Fruit fly (Drosophila melanogaster): Measurements from ENCODE around the gene CG12316.
A peak's percentile ranks its signal among the peaks of the same experiment; 100 is the strongest.

The CG12316 gene

dm6 chr3L:15097878-15098520 lies 38.7 kb downstream of the CG12316 start, which contains the start of gene Ctps (continued):
- peak; percentile 35 for TF ChIP-seq CG34376 (GFP tag; optimal IDR thresholded peaks at IDR 0.05)
- TF ChIP-seq CG16815 (GFP tag; optimal IDR thresholded peaks at IDR 0.05): no peak
- TF ChIP-seq danr (GFP tag; IDR thresholded peaks at IDR 0.05): no peak
- TF ChIP-seq da (GFP tag; optimal IDR thresholded peaks at IDR 0.05): no peak
- peak; percentile 35 for TF ChIP-seq gro (GFP tag; optimal IDR thresholded peaks at IDR 0.05)
- TF ChIP-seq row (GFP tag; IDR thresholded peaks at IDR 0.05): peak; percentile 38; the same call in 1 of the 3 replicates
- no peak for TF ChIP-seq sim (GFP tag; IDR thresholded peaks at IDR 0.05)
- no peak for TF ChIP-seq CG30431 (GFP tag; optimal IDR thresholded peaks at IDR 0.05)
- TF ChIP-seq CG33213 (GFP tag; optimal IDR thresholded peaks at IDR 0.05): peak; percentile 34
- peak; percentile 16 for TF ChIP-seq Chrac-16 (GFP tag; optimal IDR thresholded peaks at IDR 0.05)
- no peak for TF ChIP-seq CG10147 (GFP tag; optimal IDR thresholded peaks at IDR 0.05)
- TF ChIP-seq CG7786 (GFP tag; optimal IDR thresholded peaks at IDR 0.05): peak; percentile 29
- no peak for TF ChIP-seq HLH4C (GFP tag; IDR thresholded peaks at IDR 0.05; ENCODE audit: partially characterized antibody)
- TF ChIP-seq CG8281 (tag; optimal IDR thresholded peaks at IDR 0.05): no peak
- TF ChIP-seq dpn (GFP tag; optimal IDR thresholded peaks at IDR 0.05): peak in 1 of 2 experiments; percentile 5
- TF ChIP-seq CG9932 (GFP tag; IDR thresholded peaks at IDR 0.05): peak; percentile 17; the same call in 1 of the 2 replicates
- peak; percentile 65 for TF ChIP-seq MESR4 (GFP tag; optimal IDR thresholded peaks at IDR 0.05)
- peak; percentile 76 for TF ChIP-seq dm (GFP tag; optimal IDR thresholded peaks at IDR 0.05)
- TF ChIP-seq CG2129 (GFP tag; IDR thresholded peaks at IDR 0.05; ENCODE audit: partially characterized antibody): no peak
- peak; percentile 43 for TF ChIP-seq Myb (GFP tag; optimal IDR thresholded peaks at IDR 0.05)
- no peak for TF ChIP-seq Fer2 (tag; optimal IDR thresholded peaks at IDR 0.05)
- TF ChIP-seq peb (GFP tag; IDR thresholded peaks at IDR 0.05): 0 out of 2 replicates have a peak, but pooled peaks have one; percentile 16
- TF ChIP-seq CG10321 (GFP tag; IDR thresholded peaks at IDR 0.05): no peak
- TF ChIP-seq so (GFP tag; IDR thresholded peaks at IDR 0.05): no peak
- TF ChIP-seq pzg (GFP tag; optimal IDR thresholded peaks at IDR 0.05): peak; percentile 75
- TF ChIP-seq CG4360 (GFP tag; IDR thresholded peaks at IDR 0.05): no peak
- peak; percentile 55 for TF ChIP-seq Max (GFP tag; optimal IDR thresholded peaks at IDR 0.05)
- TF ChIP-seq tgo (GFP tag; IDR thresholded peaks at IDR 0.05): no peak
- no peak for TF ChIP-seq sc (optimal IDR thresholded peaks at IDR 0.05)
- no peak for TF ChIP-seq sc (GFP tag; optimal IDR thresholded peaks at IDR 0.05)
- TF ChIP-seq ase (GFP tag; IDR thresholded peaks at IDR 0.05): no peak
- TF ChIP-seq CG6175 (GFP tag; IDR thresholded peaks at IDR 0.05): no peak
- no peak for TF ChIP-seq Eip74EF (GFP tag; optimal IDR thresholded peaks at IDR 0.05)
- TF ChIP-seq slou (GFP tag; optimal IDR thresholded peaks at IDR 0.05): no peak
- TF ChIP-seq btn (GFP tag; optimal IDR thresholded peaks at IDR 0.05): no peak
- no peak for TF ChIP-seq CG3281 (GFP tag; optimal IDR thresholded peaks at IDR 0.05)
- TF ChIP-seq psq (GFP tag; optimal IDR thresholded peaks at IDR 0.05): no peak
- TF ChIP-seq CG8290 (GFP tag; optimal IDR thresholded peaks at IDR 0.05): no peak
- peak in 1 of 2 experiments; percentile 61 for TF ChIP-seq CG8290 (tag; optimal IDR thresholded peaks at IDR 0.05)
- TF ChIP-seq CG11504 (tag; optimal IDR thresholded peaks at IDR 0.05): peak; percentile 28
- no peak for TF ChIP-seq abd-A (tag; optimal IDR thresholded peaks at IDR 0.05)
- TF ChIP-seq pb (GFP tag; optimal IDR thresholded peaks at IDR 0.05): no peak
- peak; percentile 2 for TF ChIP-seq CG12769 (tag; optimal IDR thresholded peaks at IDR 0.05)
- TF ChIP-seq hb (GFP tag; IDR thresholded peaks at IDR 0.05; ENCODE audit: partially characterized antibody): no peak; the same call in 2 of the 3 replicates
- TF ChIP-seq CoRest (tag; optimal IDR thresholded peaks at IDR 0.05): peak; percentile 4
- TF ChIP-seq zfh1 (GFP tag; IDR thresholded peaks at IDR 0.05): no peak
- no peak for TF ChIP-seq Sox102F (GFP tag; optimal IDR thresholded peaks at IDR 0.05)
- peak; percentile 82 for TF ChIP-seq gfzf (GFP tag; optimal IDR thresholded peaks at IDR 0.05)
- peak; percentile 93 for TF ChIP-seq CG10267 (tag; optimal IDR thresholded peaks at IDR 0.05)
- no peak for TF ChIP-seq Nf-YA (GFP tag; IDR thresholded peaks at IDR 0.05)
- peak; percentile 62 for TF ChIP-seq Ets97D (GFP tag; optimal IDR thresholded peaks at IDR 0.05)
